Worm (Caenorhabditis elegans) whole organism, late embryonic: ENCODE results near the gene F35E12.9.

ENCODE experiments used
- ceh-45 ChIP-seq: fragments of 200-800 bp; sonication (Bioruptor generic); IDR thresholded peaks from 2 replicates; pipeline ENCODE4 v1.3.6; 2022; ENCODE audit warnings: missing genetic modification reagents, missing genetic modification characterization, missing compliant biosample characterization
- ceh-48 ChIP-seq: sonication (generic microtip); optimal IDR thresholded peaks from 2 replicates; lab custom pipeline; 2016; ENCODE audit warnings: missing genetic modification characterization, inconsistent platforms, missing compliant biosample characterization
- che-1 ChIP-seq: sonication (generic microtip); optimal IDR thresholded peaks from 2 replicates; lab custom pipeline; 2016; ENCODE audit warnings: mild to moderate bottlenecking, missing genetic modification characterization, missing compliant biosample characterization
- hlh-8 ChIP-seq: sonication (generic microtip); optimal IDR thresholded peaks from 2 replicates; lab custom pipeline; 2016; ENCODE audit warnings: missing genotype, missing genetic modification characterization, missing compliant biosample characterization
- nfya-1 ChIP-seq: sonication (generic microtip); optimal IDR thresholded peaks from 2 replicates; lab custom pipeline; 2017; ENCODE audit warnings: missing genetic modification characterization, mild to moderate bottlenecking, missing compliant biosample characterization, antibody characterized with exemption, moderate library complexity
- nhr-11 ChIP-seq: fragments of 150-350 bp; optimal IDR thresholded peaks from 2 replicates; lab custom pipeline; 2014; ENCODE audit warnings: missing biosample characterization, missing genetic modification characterization
- pha-4 ChIP-seq: fragments of 150-350 bp; optimal IDR thresholded peaks from 2 replicates; lab custom pipeline; 2018; ENCODE audit warnings: missing biosample characterization, missing genetic modification reagents, missing genetic modification characterization

- TF ChIP-seq ceh-45 (no peak), hlh-8 (tag; lab: Kevin White, UChicago) (no peak), nfya-1 (tag; lab: Kevin White, UChicago) (no peak), nhr-11 (no peak), pha-4 (tag; lab: Kevin White, UChicago) (no peak), che-1 (no peak), ceh-48 (tag; lab: Kevin White, UChicago) (no peak)
Observed at ce11 chrV:13763723-13764122, 18.8 kb upstream of the F35E12.9 start.
